Fruit fly (Drosophila melanogaster) whole organism, pupa: ENCODE results near the gene Rlb1.
A peak's percentile ranks its signal among the peaks of the same experiment; 100 is the strongest.

Experiments used
- CG10348 ChIP-seq: fragments of 200-800 bp; sonication (Bioruptor generic); IDR thresholded peaks from 2 replicates; pipeline ENCODE4 v1.3.6; 2022; ENCODE audit warnings: missing biosample characterization, missing genetic modification characterization
- CG12605 ChIP-seq: fragments of 200-800 bp; sonication (Bioruptor generic); IDR thresholded peaks from 2 replicates; pipeline ENCODE4 v1.3.6; 2022; ENCODE audit warnings: missing biosample characterization, missing genetic modification characterization
- CG13204 ChIP-seq: fragments of 200-800 bp; sonication (Bioruptor generic); optimal IDR thresholded peaks from 2 replicates; lab custom pipeline; 2018; ENCODE audit warnings: missing biosample characterization, mild to moderate bottlenecking, missing genetic modification characterization, moderate library complexity
- CG14655 ChIP-seq: fragments of 200-800 bp; sonication (Bioruptor generic); optimal IDR thresholded peaks from 3 replicates; lab custom pipeline; 2017; ENCODE audit warnings: mild to moderate bottlenecking, missing biosample characterization, missing genetic modification reagents, missing genetic modification characterization
- CG15710 ChIP-seq: fragments of 200-800 bp; sonication (Bioruptor generic); optimal IDR thresholded peaks from 2 replicates; lab custom pipeline; 2018; ENCODE audit warnings: missing biosample characterization, mild to moderate bottlenecking, missing genetic modification characterization, moderate library complexity
- CG17806 ChIP-seq: fragments of 200-800 bp; sonication (Bioruptor generic); optimal IDR thresholded peaks from 2 replicates; lab custom pipeline; 2018; ENCODE audit warnings: missing biosample characterization, mild to moderate bottlenecking, missing genetic modification characterization, moderate library complexity
- CG32121 ChIP-seq: fragments of 200-800 bp; sonication (Bioruptor generic); IDR thresholded peaks from 2 replicates; pipeline ENCODE4 v1.3.6; 2022; ENCODE audit warnings: missing biosample characterization, missing genetic modification characterization
- CG34367 ChIP-seq: fragments of 200-800 bp; sonication (Bioruptor generic); optimal IDR thresholded peaks from 2 replicates; lab custom pipeline; 2018; ENCODE audit warnings: missing biosample characterization, mild to moderate bottlenecking, missing genetic modification characterization
- CG4496 ChIP-seq: fragments of 200-800 bp; sonication (Bioruptor generic); IDR thresholded peaks from 3 replicates; pipeline ENCODE4 v1.3.6; 2022; ENCODE audit warnings: missing biosample characterization, missing genetic modification characterization
- CG8159 ChIP-seq: fragments of 200-800 bp; sonication (Bioruptor generic); optimal IDR thresholded peaks from 3 replicates; lab custom pipeline; 2018; ENCODE audit warnings: missing biosample characterization, mild to moderate bottlenecking, missing genetic modification characterization, moderate library complexity
- CG8301 ChIP-seq: fragments of 200-800 bp; sonication (Bioruptor generic); optimal IDR thresholded peaks from 2 replicates; lab custom pipeline; 2018; ENCODE audit warnings: missing biosample characterization, mild to moderate bottlenecking, missing genetic modification characterization
- CG9948 ChIP-seq: fragments of 200-800 bp; sonication (Bioruptor generic); optimal IDR thresholded peaks from 2 replicates; lab custom pipeline; 2018; ENCODE audit warnings: missing biosample characterization, mild to moderate bottlenecking, missing genetic modification characterization, moderate library complexity
- D1 ChIP-seq: fragments of 200-800 bp; sonication (Bioruptor generic); optimal IDR thresholded peaks from 2 replicates; lab custom pipeline; 2018; ENCODE audit warnings: missing biosample characterization, mild to moderate bottlenecking, missing genetic modification characterization, moderate library complexity
- EcR ChIP-seq: fragments of 200-800 bp; sonication (Bioruptor generic); optimal IDR thresholded peaks from 3 replicates; lab custom pipeline; 2019; ENCODE audit warnings: missing biosample characterization, missing genetic modification characterization, mild to moderate bottlenecking, moderate library complexity, missing genetic modification reagents
- Ets98B ChIP-seq: fragments of 200-800 bp; sonication (Bioruptor generic); IDR thresholded peaks from 2 replicates; pipeline ENCODE4 v1.3.6; 2022; ENCODE audit warnings: missing biosample characterization, missing genetic modification characterization
- Pif1A ChIP-seq: fragments of 200-800 bp; sonication (Bioruptor generic); optimal IDR thresholded peaks from 3 replicates; lab custom pipeline; 2016; ENCODE audit warnings: missing biosample characterization, missing genetic modification characterization
- Pif1B ChIP-seq: fragments of 200-800 bp; sonication (Bioruptor generic); optimal IDR thresholded peaks from 3 replicates; lab custom pipeline; 2016; ENCODE audit warnings: missing biosample characterization, missing genetic modification characterization
- Snoo ChIP-seq: fragments of 200-800 bp; sonication (Bioruptor generic); optimal IDR thresholded peaks from 3 replicates; lab custom pipeline; 2017; ENCODE audit warnings: missing biosample characterization, mild to moderate bottlenecking, missing genetic modification characterization, inconsistent platforms
- fd96Ca ChIP-seq: fragments of 200-800 bp; sonication (Bioruptor generic); IDR thresholded peaks from 3 replicates; pipeline ENCODE4 v1.3.6; 2022; ENCODE audit warnings: missing biosample characterization, missing genetic modification characterization
- gl ChIP-seq: fragments of 200-800 bp; sonication (Bioruptor generic); optimal IDR thresholded peaks from 2 replicates; lab custom pipeline; 2018; ENCODE audit warnings: missing biosample characterization, mild to moderate bottlenecking, missing genetic modification characterization
- rn ChIP-seq: fragments of 200-800 bp; sonication (Bioruptor generic); IDR thresholded peaks from 2 replicates; pipeline ENCODE4 v1.3.6; 2022; ENCODE audit warnings: missing biosample characterization, missing genetic modification characterization

The Rlb1 gene

dm6 chr3R:9532437-9533180, 19.5 kb downstream of the Rlb1 start, which contains the start of gene by:
Gene by (minus strand): TSS chr3R:9533011.
- TF ChIP-seq CG12605 (GFP tag; lab: Robert Waterston, UW): no peak; the same call in 1 of the 2 replicates
- no peak for TF ChIP-seq CG32121
- no peak for TF ChIP-seq CG10348
- TF ChIP-seq CG34367 (tag; lab: Kevin White, UChicago): no peak
- no peak for TF ChIP-seq CG14655 (GFP tag; lab: Kevin White, UChicago)
- no peak for TF ChIP-seq CG8159 (tag; lab: Kevin White, UChicago)
- TF ChIP-seq Snoo (tag; lab: Kevin White, UChicago): no peak
- no peak for TF ChIP-seq CG15710 (tag; lab: Kevin White, UChicago)
- no peak for TF ChIP-seq rn (GFP tag; lab: Robert Waterston, UW)
- TF ChIP-seq CG9948 (tag; lab: Kevin White, UChicago): no peak
- TF ChIP-seq, all 21 proteins: peak for 0

dm6 chr3R:9533181-9534124, 20.3 kb downstream of the Rlb1 start:
- peak; percentile 85 for TF ChIP-seq gl
- TF ChIP-seq CG8159 (tag; lab: Kevin White, UChicago): peak; percentile 97
- TF ChIP-seq D1 (tag; lab: Kevin White, UChicago): peak; percentile 95
- TF ChIP-seq CG17806 (tag; lab: Kevin White, UChicago): peak; percentile 91
- peak; percentile 98 for TF ChIP-seq CG8301
- TF ChIP-seq Pif1B: peak; percentile 97
- peak; percentile 99 for TF ChIP-seq CG14655 (GFP tag; lab: Kevin White, UChicago)
- TF ChIP-seq CG15710 (tag; lab: Kevin White, UChicago): peak; percentile 94
- peak; percentile 48 for TF ChIP-seq EcR (GFP tag; lab: Kevin White, UChicago)
- TF ChIP-seq rn (GFP tag; lab: Robert Waterston, UW): peak; percentile 66
- TF ChIP-seq CG12605 (GFP tag; lab: Robert Waterston, UW): peak; percentile 44; the same call in 1 of the 2 replicates
- TF ChIP-seq CG32121: peak; percentile 91
- peak; percentile 75 for TF ChIP-seq CG10348
- TF ChIP-seq CG4496 (GFP tag; lab: Robert Waterston, UW): peak; percentile 90; the same call in 2 of the 3 replicates
- TF ChIP-seq CG9948 (tag; lab: Kevin White, UChicago): peak; percentile 96
- TF ChIP-seq Pif1A (GFP tag; lab: Kevin White, UChicago): peak; percentile 98
- peak; percentile 89 for TF ChIP-seq CG13204
- TF ChIP-seq Ets98B (GFP tag; lab: Robert Waterston, UW): peak; percentile 77; the same call in 1 of the 2 replicates
- peak; percentile 92 for TF ChIP-seq CG34367 (tag; lab: Kevin White, UChicago)
- peak; percentile 98 for TF ChIP-seq Snoo (tag; lab: Kevin White, UChicago)
- TF ChIP-seq fd96Ca: peak; percentile 93

dm6 chr3R:9534125-9534496, 21.0 kb downstream of the Rlb1 start:
- TF ChIP-seq CG15710 (tag; lab: Kevin White, UChicago) (peak; percentile 85), EcR (GFP tag; lab: Kevin White, UChicago) (no peak), fd96Ca (peak; percentile 51; the same call in 1 of the 3 replicates), CG10348 (peak; percentile 44; the same call in 1 of the 2 replicates), Ets98B (GFP tag; lab: Robert Waterston, UW) (peak; percentile 93), Pif1A (GFP tag; lab: Kevin White, UChicago) (peak; percentile 87), Snoo (tag; lab: Kevin White, UChicago) (peak; percentile 79), CG9948 (tag; lab: Kevin White, UChicago) (peak; percentile 91), rn (GFP tag; lab: Robert Waterston, UW) (peak; percentile 82), D1 (tag; lab: Kevin White, UChicago) (peak; percentile 85), gl (peak; percentile 45), CG12605 (GFP tag; lab: Robert Waterston, UW) (peak; percentile 83), CG8301 (peak; percentile 94), CG17806 (tag; lab: Kevin White, UChicago) (peak; percentile 90), Pif1B (peak; percentile 75), CG4496 (GFP tag; lab: Robert Waterston, UW) (peak; percentile 96), CG13204 (peak; percentile 22), CG32121 (peak; percentile 91), CG8159 (tag; lab: Kevin White, UChicago) (peak; percentile 90), CG34367 (tag; lab: Kevin White, UChicago) (peak; percentile 86), CG14655 (GFP tag; lab: Kevin White, UChicago) (peak; percentile 93)

dm6 chr3R:9534595-9535217, 21.6 kb downstream of the Rlb1 start:
- TF ChIP-seq CG14655 (GFP tag; lab: Kevin White, UChicago): no peak
- no peak for TF ChIP-seq Snoo (tag; lab: Kevin White, UChicago)
- peak; percentile 53 for TF ChIP-seq CG12605 (GFP tag; lab: Robert Waterston, UW)
- TF ChIP-seq D1 (tag; lab: Kevin White, UChicago): no peak
- peak; percentile 7; the same call in 1 of the 2 replicates for TF ChIP-seq Ets98B (GFP tag; lab: Robert Waterston, UW)
- TF ChIP-seq EcR (GFP tag; lab: Kevin White, UChicago): peak; percentile 69
- no peak for TF ChIP-seq CG13204
- peak; percentile 27; the same call in 2 of the 3 replicates for TF ChIP-seq CG4496 (GFP tag; lab: Robert Waterston, UW)
